Worm (Caenorhabditis elegans) whole organism, L1 larva: Measurements from ENCODE around the gene F35D2.2.

Experiments used
- F16B12.6 ChIP-seq: fragments of 150-350 bp; optimal IDR thresholded peaks from 2 replicates; lab custom pipeline; 2014; ENCODE audit warnings: missing biosample characterization, missing genetic modification characterization
- aly-2 ChIP-seq: fragments of 150-350 bp; optimal IDR thresholded peaks from 2 replicates; lab custom pipeline; 2014; ENCODE audit warnings: missing biosample characterization, missing genetic modification characterization
- ama-1 ChIP-seq: fragments of 150-350 bp; optimal IDR thresholded peaks from 2 replicates; lab custom pipeline; 2014
- blmp-1 ChIP-seq: fragments of 150-350 bp; optimal IDR thresholded peaks from 2 replicates; lab custom pipeline; 2014; ENCODE audit warnings: missing biosample characterization, missing genetic modification characterization
- ceh-8 ChIP-seq: fragments of 200-800 bp; sonication (Bioruptor generic); optimal IDR thresholded peaks from 2 replicates; lab custom pipeline; 2018; ENCODE audit warnings: mild to moderate bottlenecking, missing genetic modification characterization, moderate library complexity, missing compliant biosample characterization
- ceh-88 ChIP-seq: fragments of 200-800 bp; sonication (Bioruptor generic); IDR thresholded peaks from 2 replicates; pipeline ENCODE4 v1.3.6; 2022; ENCODE audit warnings: missing genetic modification characterization, missing compliant biosample characterization
- dpl-1 ChIP-seq, 3 experiments: fragments of 150-350 bp in 2 of 3; sonication (generic microtip) in 1 of 3; optimal IDR thresholded peaks; 2 replicates each; lab custom pipeline; 2014 to 2017; ENCODE audit warnings: missing biosample characterization in 3 of 3, missing genetic modification characterization in 3 of 3, missing genetic modification reagents in 3 of 3
- efl-1 ChIP-seq, 4 experiments: fragments of 150-350 bp; optimal IDR thresholded peaks in 3 of 4; peaks in 1 of 4; 1 replicate in 1 of 4; 2 replicates in 3 of 4; lab custom pipeline; 2014; ENCODE audit warnings: missing biosample characterization in 2 of 4, missing genetic modification characterization in 2 of 4, missing genetic modification reagents in 2 of 4
- egl-13 ChIP-seq: sonication (generic microtip); optimal IDR thresholded peaks from 2 replicates; lab custom pipeline; 2016; ENCODE audit warnings: missing genotype, missing genetic modification reagents, missing genetic modification characterization, missing compliant biosample characterization
- elt-3 ChIP-seq, 6 experiments: fragments of 150-350 bp in 1 of 6; sonication (generic microtip); optimal IDR thresholded peaks; 2 replicates each; lab custom pipeline; 2017 to 2018; ENCODE audit warnings: missing biosample characterization in 6 of 6, missing genetic modification characterization in 6 of 6, inconsistent platforms in 1 of 6
- fkh-8 ChIP-seq: sonication (generic microtip); optimal IDR thresholded peaks from 2 replicates; lab custom pipeline; 2016; ENCODE audit warnings: mild to moderate bottlenecking, missing genetic modification characterization, missing compliant biosample characterization
- fos-1 ChIP-seq: fragments of 150-350 bp; optimal IDR thresholded peaks from 2 replicates; lab custom pipeline; 2014; ENCODE audit warnings: missing biosample characterization, missing genetic modification characterization
- grh-1 ChIP-seq: fragments of 200-800 bp; sonication (Bioruptor generic); IDR thresholded peaks from 2 replicates; pipeline ENCODE4 v1.3.6; 2022; ENCODE audit warnings: missing genetic modification reagents, missing genetic modification characterization, missing compliant biosample characterization
- hlh-4 ChIP-seq: sonication (generic microtip); optimal IDR thresholded peaks from 2 replicates; lab custom pipeline; 2016; ENCODE audit warnings: mild to moderate bottlenecking, missing genetic modification characterization, missing compliant biosample characterization
- hpl-2 ChIP-seq: fragments of 150-350 bp; optimal IDR thresholded peaks from 2 replicates; lab custom pipeline; 2014; ENCODE audit warnings: missing biosample characterization, missing genetic modification reagents, missing genetic modification characterization
- irx-1 ChIP-seq: sonication (generic microtip); optimal IDR thresholded peaks from 2 replicates; lab custom pipeline; 2016; ENCODE audit warnings: missing genetic modification characterization, missing compliant biosample characterization
- lin-13 ChIP-seq: fragments of 150-350 bp; optimal IDR thresholded peaks from 2 replicates; lab custom pipeline; 2014; ENCODE audit warnings: missing biosample characterization, missing genetic modification reagents, missing genetic modification characterization
- lin-14 ChIP-seq: fragments of 200-800 bp; sonication (Bioruptor generic); optimal IDR thresholded peaks from 2 replicates; lab custom pipeline; 2018; ENCODE audit warnings: mild to moderate bottlenecking, missing genetic modification characterization, moderate library complexity, missing compliant biosample characterization
- lin-35 ChIP-seq, 2 experiments: fragments of 150-350 bp; optimal IDR thresholded peaks; 2 replicates each; lab custom pipeline; 2014; ENCODE audit warnings: missing biosample characterization in 2 of 2, missing genetic modification characterization in 2 of 2, missing genetic modification reagents in 2 of 2
- lir-3 ChIP-seq: sonication (generic microtip); optimal IDR thresholded peaks from 2 replicates; lab custom pipeline; 2016; ENCODE audit warnings: mild to moderate bottlenecking, missing genetic modification characterization, moderate library complexity, missing compliant biosample characterization; ENCODE audit not compliant: poor library complexity
- nhr-11 ChIP-seq: fragments of 150-350 bp; optimal IDR thresholded peaks from 2 replicates; lab custom pipeline; 2014; ENCODE audit warnings: missing biosample characterization, missing genetic modification characterization
- nhr-12 ChIP-seq: sonication (generic microtip); optimal IDR thresholded peaks from 2 replicates; lab custom pipeline; 2017; ENCODE audit warnings: missing biosample characterization, missing genetic modification characterization
- nhr-19 ChIP-seq: fragments of 200-800 bp; sonication (Bioruptor generic); conservative IDR thresholded peaks from 2 replicates; pipeline ENCODE4 v1.3.6; 2022; ENCODE audit warnings: missing genetic modification characterization, missing compliant biosample characterization
- nhr-237 ChIP-seq: fragments of 150-350 bp; optimal IDR thresholded peaks from 2 replicates; lab custom pipeline; 2014; ENCODE audit warnings: missing biosample characterization, missing genetic modification characterization
- nhr-28 ChIP-seq: fragments of 150-350 bp; optimal IDR thresholded peaks from 2 replicates; lab custom pipeline; 2014; ENCODE audit warnings: missing biosample characterization, missing genetic modification characterization
- nhr-77 ChIP-seq: fragments of 150-350 bp; optimal IDR thresholded peaks from 2 replicates; lab custom pipeline; 2014; ENCODE audit warnings: missing biosample characterization, missing genetic modification characterization
- nhr-85 ChIP-seq: sonication (generic microtip); peaks from one replicate; lab custom pipeline; 2016; ENCODE audit warnings: missing genetic modification characterization, inconsistent platforms, missing compliant biosample characterization
- nhr-90 ChIP-seq: sonication (generic microtip); optimal IDR thresholded peaks from 2 replicates; lab custom pipeline; 2016; ENCODE audit warnings: mild to moderate bottlenecking, missing genetic modification characterization, missing compliant biosample characterization; ENCODE audit not compliant: poor library complexity
- pax-3 ChIP-seq: fragments of 200-800 bp; sonication (Bioruptor generic); optimal IDR thresholded peaks from 2 replicates; lab custom pipeline; 2018; ENCODE audit warnings: mild to moderate bottlenecking, missing genetic modification characterization, moderate library complexity, missing compliant biosample characterization
- snu-23 ChIP-seq: sonication (generic microtip); optimal IDR thresholded peaks from 2 replicates; lab custom pipeline; 2016; ENCODE audit warnings: missing genetic modification characterization, missing compliant biosample characterization
- tbx-2 ChIP-seq: sonication (generic microtip); optimal IDR thresholded peaks from 2 replicates; lab custom pipeline; 2016; ENCODE audit warnings: missing genetic modification characterization, missing compliant biosample characterization
- unc-30 ChIP-seq: sonication (generic microtip); optimal IDR thresholded peaks from 2 replicates; lab custom pipeline; 2017; ENCODE audit warnings: missing biosample characterization, missing genetic modification characterization
- unc-62 ChIP-seq: fragments of 150-350 bp; optimal IDR thresholded peaks from 2 replicates; lab custom pipeline; 2014; ENCODE audit warnings: missing biosample characterization, missing genetic modification reagents, missing genetic modification characterization
- unc-86 ChIP-seq: sonication (generic microtip); optimal IDR thresholded peaks from 2 replicates; lab custom pipeline; 2016; ENCODE audit warnings: missing genetic modification characterization, missing compliant biosample characterization
- zip-4 ChIP-seq: fragments of 200-800 bp; sonication (Bioruptor generic); optimal IDR thresholded peaks from 2 replicates; lab custom pipeline; 2018; ENCODE audit warnings: mild to moderate bottlenecking, missing genetic modification characterization, moderate library complexity, missing compliant biosample characterization
- ztf-11 ChIP-seq, 2 experiments: sonication (generic microtip); optimal IDR thresholded peaks; 2 replicates each; lab custom pipeline; 2016 to 2017; ENCODE audit warnings: missing genetic modification characterization in 2 of 2, missing biosample characterization in 1 of 2, missing compliant biosample characterization in 1 of 2

Gene F35D2.2

ce11 chrII:7529078-7529683 lies 45.1 kb upstream of the F35D2.2 start, which contains the start of gene ZK1290.5 (continued):
- TF ChIP-seq irx-1 (tag; lab: Kevin White, UChicago): peak; percentile 80
- TF ChIP-seq lin-13 (GFP tag; lab: Kevin White, UChicago): peak; percentile 54
- no peak for TF ChIP-seq unc-86 (tag; lab: Kevin White, UChicago)
- TF ChIP-seq snu-23: peak; percentile 92
- TF ChIP-seq unc-62 (GFP tag; lab: Kevin White, UChicago): no peak
- peak; percentile 87 for TF ChIP-seq fkh-8 (tag; lab: Kevin White, UChicago)
- TF ChIP-seq aly-2 (tag; lab: Kevin White, UChicago): no peak
- no peak for TF ChIP-seq unc-30 (tag; lab: Kevin White, UChicago)
- peak; percentile 92 for TF ChIP-seq tbx-2 (tag; lab: Kevin White, UChicago)
- TF ChIP-seq lin-35 (GFP tag; optimal IDR thresholded peaks at IDR 0.05; lab: Kevin White, UChicago): peak; percentile 62 to 79
- TF ChIP-seq hlh-4 (tag; lab: Kevin White, UChicago): no peak
- no peak for TF ChIP-seq ama-1 (lab: Kevin White, UChicago)
- TF ChIP-seq nhr-11 (tag; lab: Kevin White, UChicago): peak; percentile 39
- TF ChIP-seq F16B12.6: no peak
- TF ChIP-seq elt-3 (tag; optimal IDR thresholded peaks at IDR 0.05; lab: Kevin White, UChicago): peak in 4 of 6 experiments; percentile 9 to 89 (median 72)
- TF ChIP-seq dpl-1 (GFP tag; optimal IDR thresholded peaks at IDR 0.05; lab: Kevin White, UChicago): peak; percentile 60 to 66 (median 62)
- TF ChIP-seq nhr-77: peak; percentile 91
- TF ChIP-seq ceh-88 (GFP tag; lab: Robert Waterston, UW): peak; percentile 53
- TF ChIP-seq nhr-28 (tag; lab: Kevin White, UChicago): no peak
- peak; percentile 89 for TF ChIP-seq nhr-90 (tag; lab: Kevin White, UChicago)
- TF ChIP-seq ztf-11 (tag; optimal IDR thresholded peaks at IDR 0.05; lab: Kevin White, UChicago): no peak
- TF ChIP-seq zip-4: peak; percentile 16
- TF ChIP-seq hpl-2 (GFP tag; lab: Kevin White, UChicago): peak; percentile 81
- TF ChIP-seq nhr-237: peak; percentile 30
- peak; percentile 23 for TF ChIP-seq fos-1 (tag; lab: Kevin White, UChicago)
- TF ChIP-seq pax-3 (tag; lab: Kevin White, UChicago): peak; percentile 58
- peak; percentile 98 for TF ChIP-seq nhr-85 (tag; lab: Kevin White, UChicago)
- TF ChIP-seq lin-14 (GFP tag; lab: Kevin White, UChicago): peak; percentile 97
- TF ChIP-seq ceh-8 (GFP tag; lab: Kevin White, UChicago): peak; percentile 7
- TF ChIP-seq nhr-19 (GFP tag; lab: Robert Waterston, UW): peak; percentile 92
- TF ChIP-seq egl-13 (tag; lab: Kevin White, UChicago): no peak
- TF ChIP-seq efl-1 (optimal IDR thresholded peaks at IDR 0.05; lab: Kevin White, UChicago): peak; percentile 71 to 76
- peak; percentile 46 to 94 for TF ChIP-seq efl-1 (GFP tag; optimal IDR thresholded peaks at IDR 0.05 in 1 of 2; lab: Kevin White, UChicago)

- TF ChIP-seq efl-1 (optimal IDR thresholded peaks at IDR 0.05; lab: Kevin White, UChicago) (no peak), efl-1 (GFP tag; optimal IDR thresholded peaks at IDR 0.05 in 1 of 2; lab: Kevin White, UChicago) (peak in 1 of 2 experiments; percentile 10), blmp-1 (tag; lab: Kevin White, UChicago) (peak; percentile 94), nhr-77 (no peak)
These were observed 43.3 kb upstream of the F35D2.2 start, which contains the start of gene wrt-1 for ce11 chrII:7530944-7531343. wrt-1 (plus strand) TSS chrII:7530996.

ce11 chrII:7531478-7531877 lies 42.8 kb upstream of the F35D2.2 start:
- no peak for TF ChIP-seq efl-1 (optimal IDR thresholded peaks at IDR 0.05; lab: Kevin White, UChicago)
- TF ChIP-seq efl-1 (GFP tag; optimal IDR thresholded peaks at IDR 0.05 in 1 of 2; lab: Kevin White, UChicago): peak in 1 of 2 experiments; percentile 72
- peak; percentile 69 for TF ChIP-seq nhr-85 (tag; lab: Kevin White, UChicago)
- TF ChIP-seq unc-86 (tag; lab: Kevin White, UChicago): no peak
- TF ChIP-seq elt-3 (tag; optimal IDR thresholded peaks at IDR 0.05; lab: Kevin White, UChicago): peak in 3 of 6 experiments; percentile 3 to 26 (median 9)
- peak; percentile 64 for TF ChIP-seq blmp-1 (tag; lab: Kevin White, UChicago)
- TF ChIP-seq grh-1 (GFP tag; lab: Robert Waterston, UW): peak; percentile 62; the same call in 1 of the 2 replicates
- no peak for TF ChIP-seq lir-3 (tag; lab: Kevin White, UChicago)
- TF ChIP-seq nhr-12 (tag; lab: Kevin White, UChicago): no peak
